Worm (Caenorhabditis elegans): ENCODE results near the gene C08E8.11.

- TF ChIP-seq ces-1 (GFP tag; optimal IDR thresholded peaks at IDR 0.05) (no peak), zip-8 (tag; optimal IDR thresholded peaks at IDR 0.05) (no peak), elt-3 (tag; optimal IDR thresholded peaks at IDR 0.05) (no peak), drap-1 (GFP tag; optimal IDR thresholded peaks at IDR 0.05) (no peak), nhr-28 (tag; optimal IDR thresholded peaks at IDR 0.05) (no peak), pha-4 (tag; optimal IDR thresholded peaks at IDR 0.05) (no peak)
These were observed 24.7 kb downstream of the C08E8.11 start for ce11 chrV:18375551-18375950.
